Fruit fly (Drosophila melanogaster) whole organism, embryonic: Measurements from ENCODE around the gene CG6195.

Experiments used
- Atf-2 ChIP-seq: fragments of 200-800 bp; sonication (Bioruptor generic); optimal IDR thresholded peaks from 2 replicates; lab custom pipeline; 2016; ENCODE audit warnings: missing biosample characterization, missing genetic modification characterization
- B-H1 ChIP-seq: fragments of 200-800 bp; sonication (Bioruptor generic); IDR thresholded peaks from 3 replicates; pipeline ENCODE4 v1.3.6; 2022; ENCODE audit warnings: missing biosample characterization, missing genetic modification characterization
- CG12219 ChIP-seq: fragments of 200-800 bp; sonication (Bioruptor generic); optimal IDR thresholded peaks from 3 replicates; lab custom pipeline; 2018; ENCODE audit warnings: missing biosample characterization, mild to moderate bottlenecking, missing genetic modification characterization
- CG18619 ChIP-seq: fragments of 200-800 bp; sonication (Bioruptor generic); optimal IDR thresholded peaks from 3 replicates; lab custom pipeline; 2017; ENCODE audit warnings: missing biosample characterization, mild to moderate bottlenecking, missing genetic modification characterization
- CG30431 ChIP-seq: fragments of 200-800 bp; sonication (Bioruptor generic); optimal IDR thresholded peaks from 2 replicates; lab custom pipeline; 2017; ENCODE audit warnings: missing biosample characterization, missing genetic modification characterization
- Dbx ChIP-seq: fragments of 200-800 bp; sonication (Bioruptor generic); IDR thresholded peaks from 3 replicates; pipeline ENCODE4 v1.3.6; 2022; ENCODE audit warnings: missing biosample characterization, missing genetic modification characterization
- Hmr ChIP-seq: fragments of 200-800 bp; sonication (Bioruptor generic); optimal IDR thresholded peaks from 3 replicates; lab custom pipeline; 2017; ENCODE audit warnings: mild to moderate bottlenecking, missing biosample characterization, missing genetic modification reagents, missing genetic modification characterization
- PHDP ChIP-seq: fragments of 200-800 bp; sonication (Bioruptor generic); optimal IDR thresholded peaks from 3 replicates; lab custom pipeline; 2018; ENCODE audit warnings: missing biosample characterization, mild to moderate bottlenecking, missing genetic modification characterization, moderate library complexity
- ase ChIP-seq: fragments of 200-800 bp; sonication (Bioruptor generic); IDR thresholded peaks from 3 replicates; pipeline ENCODE4 v1.3.6; 2022; ENCODE audit warnings: missing biosample characterization, missing genetic modification characterization
- chn ChIP-seq: fragments of 200-800 bp; sonication (Bioruptor generic); optimal IDR thresholded peaks from 2 replicates; lab custom pipeline; 2016; ENCODE audit warnings: missing biosample characterization, missing genetic modification characterization
- kah ChIP-seq: fragments of 200-800 bp; sonication (Bioruptor generic); optimal IDR thresholded peaks from 2 replicates; lab custom pipeline; 2018; ENCODE audit warnings: missing biosample characterization, mild to moderate bottlenecking, missing genetic modification characterization

DNA sequence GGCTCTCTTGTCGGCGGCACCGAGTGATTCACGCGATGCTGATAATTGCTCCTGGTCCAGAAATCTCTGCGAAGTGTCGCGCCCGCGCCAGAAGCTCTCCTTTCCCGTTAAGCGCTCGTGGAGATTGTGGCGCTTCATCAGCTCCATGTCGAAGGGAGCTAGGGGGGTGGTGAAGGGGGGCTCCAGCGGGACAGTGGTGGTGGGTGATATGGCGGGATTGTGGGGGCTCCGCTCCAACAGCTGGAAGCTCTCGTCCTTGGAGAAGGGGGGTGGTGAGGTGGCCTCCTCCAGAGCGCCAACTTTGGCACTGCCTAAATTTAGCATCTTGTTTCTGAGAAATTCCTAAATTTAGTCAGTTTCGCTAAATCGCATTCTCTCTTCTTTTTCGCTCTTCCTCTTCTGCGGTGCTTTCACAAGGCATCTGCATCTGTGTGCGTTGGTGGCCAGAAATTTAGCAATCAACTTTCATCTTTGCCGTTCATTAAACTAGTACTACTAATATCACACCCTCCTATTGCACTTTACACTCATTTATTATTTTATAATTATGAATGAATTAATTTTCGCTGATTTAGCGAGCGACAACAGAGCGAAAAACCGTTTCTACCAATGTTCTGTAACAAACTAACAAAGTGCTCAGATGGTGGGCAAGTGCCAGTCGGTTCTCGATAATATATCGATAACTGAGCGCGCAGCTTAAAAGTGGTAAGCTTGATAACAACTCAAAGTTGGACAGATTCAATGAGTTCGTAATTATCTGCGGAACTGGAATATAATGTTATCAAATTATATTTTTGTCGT, 5.9 kb downstream of the CG6195 start, which contains the start of gene subdued:
- TF ChIP-seq ase (GFP tag; lab: Robert Waterston, UW) (no peak), kah (GFP tag; lab: Kevin White, UChicago) (no peak), chn (GFP tag; lab: Kevin White, UChicago) (no peak), CG18619 (GFP tag; lab: Kevin White, UChicago) (no peak), Hmr (no peak), B-H1 (GFP tag; lab: Robert Waterston, UW) (no peak), Atf-2 (no peak), CG30431 (GFP tag; lab: Kevin White, UChicago) (no peak), CG12219 (no peak), Dbx (no peak), PHDP (tag; lab: Kevin White, UChicago) (no peak)
